Worm (Caenorhabditis elegans): ENCODE results near the gene nhr-107.

DNA sequence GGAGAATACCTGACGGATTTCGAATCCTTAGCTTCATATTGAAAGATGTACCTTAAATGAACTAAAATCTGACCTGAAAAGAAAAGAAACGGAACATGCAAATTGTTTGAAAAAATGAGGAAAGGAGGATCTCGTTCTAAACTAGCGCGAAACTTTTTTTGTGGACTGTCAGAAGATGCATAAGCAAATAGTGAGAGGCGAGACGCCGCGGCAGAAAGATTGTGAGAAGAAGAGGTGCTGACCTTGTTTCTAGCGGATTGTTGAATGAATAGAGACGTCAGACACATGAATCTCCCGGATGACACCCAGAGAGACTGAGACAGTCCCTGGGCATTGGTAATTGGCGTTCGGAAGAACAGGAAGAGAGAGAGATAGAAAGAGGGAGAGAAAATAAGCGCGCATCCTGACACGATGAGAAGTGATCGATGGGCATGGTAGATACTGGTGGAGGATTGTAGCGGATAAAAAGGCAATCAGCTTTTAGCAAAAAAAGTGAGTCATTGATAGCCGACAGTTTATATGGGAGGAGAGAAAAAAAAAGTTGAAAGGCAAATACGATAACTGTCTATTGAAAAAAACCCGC lies 26.9 kb downstream of the nhr-107 start, which contains the start of gene ptr-15:
- no peak for TF ChIP-seq aly-2 (tag; optimal IDR thresholded peaks at IDR 0.05)
- no peak for TF ChIP-seq nhr-76 (tag; optimal IDR thresholded peaks at IDR 0.05)
- TF ChIP-seq zip-11 (GFP tag; IDR thresholded peaks at IDR 0.05): no peak
- TF ChIP-seq unc-130 (GFP tag; optimal IDR thresholded peaks at IDR 0.05): no peak
- no peak for TF ChIP-seq ztf-11 (tag; optimal IDR thresholded peaks at IDR 0.05)
- no peak for TF ChIP-seq lim-7 (GFP tag; IDR thresholded peaks at IDR 0.05)
- TF ChIP-seq aha-1 (tag): no peak
- no peak for TF ChIP-seq nhr-41 (GFP tag; IDR thresholded peaks at IDR 0.05)
- no peak for TF ChIP-seq hlh-30 (tag; optimal IDR thresholded peaks at IDR 0.05; ENCODE audit: insufficient read depth)
- TF ChIP-seq ceh-20 (GFP tag; IDR thresholded peaks at IDR 0.05): no peak
- no peak for TF ChIP-seq nhr-11 (tag; optimal IDR thresholded peaks at IDR 0.05)
- TF ChIP-seq mes-2 (tag; optimal IDR thresholded peaks at IDR 0.05; ENCODE audit: poor library complexity, severe bottlenecking): no peak
- TF ChIP-seq ceh-82 (tag; optimal IDR thresholded peaks at IDR 0.05): no peak

All from whole organism, L4 larva.